Worm (Caenorhabditis elegans) whole organism, L3 larva: ENCODE measurements around the gene dhs-18.

Source experiments
- egl-27 ChIP-seq: sonication (generic microtip); optimal IDR thresholded peaks from 4 replicates; lab custom pipeline; 2017; ENCODE audit warnings: missing biosample characterization, missing genetic modification reagents, missing genetic modification characterization
- mdl-1 ChIP-seq: fragments of 150-350 bp; optimal IDR thresholded peaks from 2 replicates; lab custom pipeline; 2014; ENCODE audit warnings: missing biosample characterization, missing genetic modification characterization

DNA sequence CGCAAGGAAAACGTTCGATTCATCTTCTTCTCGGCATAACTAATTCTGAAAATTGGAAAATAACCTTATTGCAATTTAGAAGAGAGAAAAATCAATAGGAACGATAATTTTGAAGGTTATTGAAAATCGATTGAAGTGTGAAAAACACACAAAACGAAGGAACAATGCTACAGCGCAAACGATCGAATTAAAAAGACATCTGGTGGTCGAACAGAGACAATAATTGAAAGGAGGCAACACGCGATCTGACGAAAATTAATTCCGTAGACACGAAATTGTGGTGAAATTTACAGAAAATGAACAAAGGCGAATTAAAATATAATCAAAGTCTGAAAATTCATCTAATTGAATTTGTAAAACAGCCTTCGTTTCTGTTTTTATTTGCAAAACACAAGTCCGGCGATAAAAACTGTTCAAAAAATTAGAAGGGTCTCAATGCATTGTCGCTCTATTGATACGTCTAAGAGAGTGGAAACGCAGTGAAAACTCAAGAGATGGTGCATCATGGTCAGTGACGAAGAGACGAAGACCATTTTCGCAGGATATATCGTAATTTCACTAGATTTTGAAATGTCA lies 7.2 kb downstream of the dhs-18 start, which contains the start of gene pak-2:
- no peak for TF ChIP-seq egl-27
- no peak for TF ChIP-seq mdl-1 (tag; lab: Kevin White, UChicago)
